Fruit fly (Drosophila melanogaster): ENCODE results near the gene Fip1.
A peak's percentile ranks its signal among the peaks of the same experiment; 100 is the strongest.

Fip1 gene

dm6 chr3R:4471047-4471751, 13.6 kb upstream of the Fip1 start (continued):
- TF ChIP-seq Xbp1 (GFP tag; optimal IDR thresholded peaks at IDR 0.05) = no peak
- 0 out of 2 replicates have a peak, but pooled peaks have one; percentile 18 for TF ChIP-seq Scr (GFP tag; IDR thresholded peaks at IDR 0.05; ENCODE audit: partially characterized antibody)
- TF ChIP-seq CG13894 (tag; optimal IDR thresholded peaks at IDR 0.05) = peak; percentile 2
- TF ChIP-seq CG6765 (GFP tag; optimal IDR thresholded peaks at IDR 0.05) = peak; percentile 57
- peak; percentile 93 for TF ChIP-seq CG10543 (GFP tag; optimal IDR thresholded peaks at IDR 0.05)
- peak; percentile 70 for TF ChIP-seq kni (GFP tag; optimal IDR thresholded peaks at IDR 0.05)
- TF ChIP-seq CG5180 (GFP tag; optimal IDR thresholded peaks at IDR 0.05) = peak; percentile 63
- 0 out of 2 replicates have a peak, but pooled peaks have one; percentile 21 for TF ChIP-seq Ptx1 (GFP tag; IDR thresholded peaks at IDR 0.05)
- no peak; the same call in 2 of the 3 replicates for TF ChIP-seq tgo (GFP tag; IDR thresholded peaks at IDR 0.05)
- TF ChIP-seq GATAe (GFP tag; conservative IDR thresholded peaks at IDR 0.05) = peak; percentile 87
- TF ChIP-seq Ets65A (GFP tag) = peak; percentile 76
- peak; percentile 5 for TF ChIP-seq oc (tag; optimal IDR thresholded peaks at IDR 0.05)
- TF ChIP-seq CG34422 (GFP tag; IDR thresholded peaks at IDR 0.05) = 0 out of 3 replicates have a peak, but pooled peaks have one; percentile 31
- 0 out of 2 replicates have a peak, but pooled peaks have one; percentile 22 for TF ChIP-seq CG11696 (GFP tag; IDR thresholded peaks at IDR 0.05)
- peak; percentile 41 for TF ChIP-seq kay (GFP tag; optimal IDR thresholded peaks at IDR 0.05)
- TF ChIP-seq CG34224 (GFP tag; IDR thresholded peaks at IDR 0.05; ENCODE audit: partially characterized antibody) = peak; percentile 29; the same call in 1 of the 3 replicates
- TF ChIP-seq shn (GFP tag; optimal IDR thresholded peaks at IDR 0.05) = peak; percentile 16
- TF ChIP-seq CG2889 (GFP tag; IDR thresholded peaks at IDR 0.05) = no peak
- peak; percentile 43 for TF ChIP-seq CG18599 (GFP tag; optimal IDR thresholded peaks at IDR 0.05)
- no peak for TF ChIP-seq Sry-δ (GFP tag; optimal IDR thresholded peaks at IDR 0.05)
- TF ChIP-seq B-H2 (GFP tag; optimal IDR thresholded peaks at IDR 0.05) = peak; percentile 35
- no peak for TF ChIP-seq Aef1 (GFP tag; IDR thresholded peaks at IDR 0.05)
- TF ChIP-seq gro (GFP tag; optimal IDR thresholded peaks at IDR 0.05) = peak; percentile 44
- TF ChIP-seq vvl (GFP tag; IDR thresholded peaks at IDR 0.05) = 0 out of 2 replicates have a peak, but pooled peaks have one; percentile 19
- peak; percentile 85 for TF ChIP-seq Med (GFP tag)
- peak; percentile 35 for TF ChIP-seq Fer1 (GFP tag; optimal IDR thresholded peaks at IDR 0.05)
- TF ChIP-seq Spps (tag; optimal IDR thresholded peaks at IDR 0.05) = no peak
- TF ChIP-seq grn (GFP tag; optimal IDR thresholded peaks at IDR 0.05) = peak; percentile 73
- TF ChIP-seq CG1024 (GFP tag; IDR thresholded peaks at IDR 0.05) = 0 out of 2 replicates have a peak, but pooled peaks have one; percentile 17
- peak; percentile 33 for TF ChIP-seq Nf-YC (tag; optimal IDR thresholded peaks at IDR 0.05)
- peak; percentile 32 for TF ChIP-seq caup (GFP tag; optimal IDR thresholded peaks at IDR 0.05; ENCODE audit: severe bottlenecking)
- TF ChIP-seq NC2β (GFP tag; optimal IDR thresholded peaks at IDR 0.05) = no peak
- no peak for TF ChIP-seq nmo (GFP tag; optimal IDR thresholded peaks at IDR 0.05)
- TF ChIP-seq CG11456 (GFP tag; IDR thresholded peaks at IDR 0.05) = 0 out of 3 replicates have a peak, but pooled peaks have one; percentile 61
- TF ChIP-seq Hmx (GFP tag; optimal IDR thresholded peaks at IDR 0.05) = no peak
- no peak for TF ChIP-seq CG14014 (GFP tag; IDR thresholded peaks at IDR 0.05)
- TF ChIP-seq Jarid2 (GFP tag; optimal IDR thresholded peaks at IDR 0.05) = peak; percentile 44
- TF ChIP-seq CG17385 (GFP tag; optimal IDR thresholded peaks at IDR 0.05) = peak; percentile 27
- peak; percentile 28 for TF ChIP-seq Hmr (GFP tag; optimal IDR thresholded peaks at IDR 0.05)
- peak; percentile 39 for TF ChIP-seq CG13296 (GFP tag; optimal IDR thresholded peaks at IDR 0.05)
- 0 out of 3 replicates have a peak, but pooled peaks have one; percentile 56 for TF ChIP-seq CG6175 (GFP tag; IDR thresholded peaks at IDR 0.05)
- no peak for TF ChIP-seq dati (GFP tag; IDR thresholded peaks at IDR 0.05)
- peak; percentile 81; the same call in 3 of the 4 replicates for TF ChIP-seq chinmo (GFP tag; IDR thresholded peaks at IDR 0.05; ENCODE audit: partially characterized antibody)
- TF ChIP-seq Atf6 (GFP tag; IDR thresholded peaks at IDR 0.05) = peak; percentile 50; the same call in 1 of the 2 replicates
- TF ChIP-seq ftz-f1 (GFP tag; optimal IDR thresholded peaks at IDR 0.05) = peak; percentile 88
- no peak for TF ChIP-seq klu (GFP tag; IDR thresholded peaks at IDR 0.05)
- peak; percentile 74 for TF ChIP-seq mirr (GFP tag; optimal IDR thresholded peaks at IDR 0.05)
- peak; percentile 57; the same call in 2 of the 3 replicates for TF ChIP-seq ci (GFP tag; IDR thresholded peaks at IDR 0.05)
